Fruit fly (Drosophila melanogaster) whole organism, embryonic: Measurements from ENCODE around the gene CG16779.

Experiments
- CG1024 ChIP-seq: fragments of 200-800 bp; sonication (Bioruptor generic); IDR thresholded peaks from 2 replicates; pipeline ENCODE4 v1.3.6; 2022; ENCODE audit warnings: missing biosample characterization, missing genetic modification characterization
- CG12155 ChIP-seq: fragments of 200-800 bp; sonication (Bioruptor generic); optimal IDR thresholded peaks from 3 replicates; lab custom pipeline; 2016; ENCODE audit warnings: missing biosample characterization, missing genetic modification characterization
- CG1233 ChIP-seq: fragments of 200-800 bp; sonication (Bioruptor generic); optimal IDR thresholded peaks from 4 replicates; lab custom pipeline; 2018; ENCODE audit warnings: missing biosample characterization, mild to moderate bottlenecking, missing genetic modification characterization
- CG12744 ChIP-seq: fragments of 200-800 bp; sonication (Bioruptor generic); optimal IDR thresholded peaks from 2 replicates; lab custom pipeline; 2016; ENCODE audit warnings: missing biosample characterization, missing genetic modification characterization
- CG14965 ChIP-seq: fragments of 200-800 bp; sonication (Bioruptor generic); optimal IDR thresholded peaks from 2 replicates; lab custom pipeline; 2016; ENCODE audit warnings: missing biosample characterization, missing genetic modification characterization, borderline replicate concordance
- CG1529 ChIP-seq: fragments of 200-800 bp; sonication (Bioruptor generic); optimal IDR thresholded peaks from 3 replicates; lab custom pipeline; 2018; ENCODE audit warnings: missing biosample characterization, missing genetic modification characterization
- CG17829 ChIP-seq: fragments of 200-800 bp; optimal IDR thresholded peaks from 2 replicates; lab custom pipeline; 2019; ENCODE audit warnings: missing biosample characterization, mild to moderate bottlenecking, missing genetic modification characterization, moderate library complexity
- CG18262 ChIP-seq: fragments of 200-800 bp; optimal IDR thresholded peaks from 3 replicates; lab custom pipeline; 2019; ENCODE audit warnings: missing biosample characterization, mild to moderate bottlenecking, missing genetic modification characterization, moderate library complexity
- CG4360 ChIP-seq: fragments of 200-800 bp; sonication (Bioruptor generic); IDR thresholded peaks from 2 replicates; pipeline ENCODE4 v1.3.6; 2022; ENCODE audit warnings: missing biosample characterization, missing genetic modification characterization
- CG4424 ChIP-seq: fragments of 200-800 bp; sonication (Bioruptor generic); optimal IDR thresholded peaks from 3 replicates; lab custom pipeline; 2016; ENCODE audit warnings: missing biosample characterization, missing genetic modification characterization
- CG8089 ChIP-seq: fragments of 200-800 bp; sonication (Bioruptor generic); optimal IDR thresholded peaks from 3 replicates; lab custom pipeline; 2016; ENCODE audit warnings: missing biosample characterization, missing genetic modification characterization
- CG9609 ChIP-seq: fragments of 200-800 bp; sonication (Bioruptor generic); optimal IDR thresholded peaks from 3 replicates; lab custom pipeline; 2016; ENCODE audit warnings: missing biosample characterization, missing genetic modification characterization
- CG9817 ChIP-seq: fragments of 200-800 bp; sonication (Bioruptor generic); optimal IDR thresholded peaks from 2 replicates; lab custom pipeline; 2018; ENCODE audit warnings: missing biosample characterization, mild to moderate bottlenecking, missing genetic modification characterization, moderate library complexity
- CTCF ChIP-seq: fragments of 200-800 bp; sonication (Bioruptor generic); optimal IDR thresholded peaks from 2 replicates; lab custom pipeline; 2017; ENCODE audit warnings: missing biosample characterization, mild to moderate bottlenecking, missing genetic modification characterization, moderate library complexity
- CoRest ChIP-seq: fragments of 200-800 bp; sonication (Bioruptor generic); optimal IDR thresholded peaks from 3 replicates; lab custom pipeline; 2018; ENCODE audit warnings: missing biosample characterization, mild to moderate bottlenecking, missing genetic modification characterization, moderate library complexity
- Deaf1 ChIP-seq: fragments of 200-800 bp; optimal IDR thresholded peaks from 3 replicates; lab custom pipeline; 2019; ENCODE audit warnings: missing biosample characterization, mild to moderate bottlenecking, missing genetic modification characterization, moderate library complexity
- ERR ChIP-seq: fragments of 200-800 bp; sonication (Bioruptor generic); optimal IDR thresholded peaks from 2 replicates; lab custom pipeline; 2016; ENCODE audit warnings: missing biosample characterization, missing genetic modification characterization
- HmgD ChIP-seq: fragments of 200-800 bp; sonication (Bioruptor generic); optimal IDR thresholded peaks from 3 replicates; lab custom pipeline; 2016; ENCODE audit warnings: missing biosample characterization, missing genetic modification characterization
- Lhr ChIP-seq: fragments of 200-800 bp; sonication (Bioruptor generic); optimal IDR thresholded peaks from 3 replicates; lab custom pipeline; 2017; ENCODE audit warnings: mild to moderate bottlenecking, missing biosample characterization, missing genetic modification reagents, missing genetic modification characterization
- MESR4 ChIP-seq: fragments of 200-800 bp; sonication (Bioruptor generic); optimal IDR thresholded peaks from 2 replicates; lab custom pipeline; 2018; ENCODE audit warnings: missing biosample characterization, mild to moderate bottlenecking, missing genetic modification characterization, moderate library complexity
- Neu2 ChIP-seq: fragments of 200-800 bp; sonication (Bioruptor generic); optimal IDR thresholded peaks from 3 replicates; lab custom pipeline; 2016; ENCODE audit warnings: missing biosample characterization, missing genetic modification characterization, borderline replicate concordance
- Nf-YA ChIP-seq: fragments of 200-800 bp; sonication (Bioruptor generic); IDR thresholded peaks from 2 replicates; pipeline ENCODE4 v1.3.6; 2022; ENCODE audit warnings: missing biosample characterization, missing genetic modification characterization
- Nf-YC ChIP-seq: fragments of 200-800 bp; optimal IDR thresholded peaks from 3 replicates; lab custom pipeline; 2019; ENCODE audit warnings: missing biosample characterization, mild to moderate bottlenecking, missing genetic modification characterization, moderate library complexity
- Optix ChIP-seq: fragments of 200-800 bp; sonication (Bioruptor generic); IDR thresholded peaks from 3 replicates; pipeline ENCODE4 v1.3.6; 2022; ENCODE audit warnings: missing biosample characterization, missing genetic modification characterization
- Trl ChIP-seq, 3 experiments: fragments of >200 bp in 2 of 3; fragments of 200-800 bp in 1 of 3; sonication (Bioruptor generic) in 1 of 3; optimal IDR thresholded peaks; 2 replicates in 1 of 3; 3 replicates in 2 of 3; lab custom pipeline; 2016 to 2017; ENCODE audit warnings: missing biosample characterization in 1 of 3, missing genetic modification characterization in 1 of 3
- YL-1 ChIP-seq: fragments of 200-800 bp; sonication (Bioruptor generic); optimal IDR thresholded peaks from 3 replicates; lab custom pipeline; 2017; ENCODE audit warnings: missing biosample characterization, mild to moderate bottlenecking, missing genetic modification characterization
- ato ChIP-seq: fragments of 200-800 bp; sonication (Bioruptor generic); IDR thresholded peaks from 2 replicates; pipeline ENCODE4 v1.3.6; 2022; ENCODE audit warnings: missing biosample characterization, missing genetic modification characterization; ENCODE audit not compliant: partially characterized antibody
- cad ChIP-seq: fragments of >200 bp; optimal IDR thresholded peaks from 2 replicates; lab custom pipeline; 2017; ENCODE audit warnings: missing biosample characterization, missing genetic modification characterization
- chm ChIP-seq: fragments of 200-800 bp; sonication (Bioruptor generic); IDR thresholded peaks from 2 replicates; pipeline ENCODE4 v1.3.6; 2022; ENCODE audit warnings: missing biosample characterization, missing genetic modification characterization
- disco-r ChIP-seq: fragments of 200-800 bp; sonication (Bioruptor generic); optimal IDR thresholded peaks from 2 replicates; lab custom pipeline; 2016; ENCODE audit warnings: missing biosample characterization, missing genetic modification characterization
- dpn ChIP-seq, 2 experiments: fragments of 200-800 bp; sonication (Bioruptor generic); optimal IDR thresholded peaks; 3 replicates each; lab custom pipeline; 2016; ENCODE audit warnings: missing biosample characterization in 2 of 2, missing genetic modification characterization in 2 of 2
- ewg ChIP-seq: fragments of 200-800 bp; sonication (Bioruptor generic); optimal IDR thresholded peaks from 3 replicates; lab custom pipeline; 2017; ENCODE audit warnings: mild to moderate bottlenecking, missing biosample characterization, missing genetic modification reagents, missing genetic modification characterization
- fd102C ChIP-seq: fragments of 200-800 bp; sonication (Bioruptor generic); optimal IDR thresholded peaks from 2 replicates; lab custom pipeline; 2018; ENCODE audit warnings: missing biosample characterization, mild to moderate bottlenecking, missing genetic modification characterization, moderate library complexity
- gcm2 ChIP-seq: fragments of 200-800 bp; sonication (Bioruptor generic); optimal IDR thresholded peaks from 2 replicates; lab custom pipeline; 2016; ENCODE audit warnings: missing biosample characterization, missing genetic modification characterization
- grn ChIP-seq: fragments of 200-800 bp; sonication (Bioruptor generic); optimal IDR thresholded peaks from 3 replicates; lab custom pipeline; 2017; ENCODE audit warnings: missing biosample characterization, missing genetic modification characterization
- insv ChIP-seq, 2 experiments: fragments of 200-800 bp; sonication (Bioruptor generic); optimal IDR thresholded peaks; 3 replicates each; lab custom pipeline; 2016 to 2018; ENCODE audit warnings: missing biosample characterization in 2 of 2, missing genetic modification characterization in 2 of 2
- inv ChIP-seq: fragments of 200-800 bp; sonication (Bioruptor generic); IDR thresholded peaks from 2 replicates; pipeline ENCODE4 v1.3.6; 2022; ENCODE audit warnings: missing biosample characterization, missing genetic modification characterization; ENCODE audit not compliant: partially characterized antibody
- klu ChIP-seq: fragments of 200-800 bp; sonication (Bioruptor generic); IDR thresholded peaks from 2 replicates; pipeline ENCODE4 v1.3.6; 2022; ENCODE audit warnings: missing biosample characterization, missing genetic modification characterization
- maf-S ChIP-seq: fragments of 200-800 bp; sonication (Bioruptor generic); optimal IDR thresholded peaks from 2 replicates; lab custom pipeline; 2016; ENCODE audit warnings: missing biosample characterization, missing genetic modification characterization
- otp ChIP-seq: fragments of 200-800 bp; sonication (Bioruptor generic); IDR thresholded peaks from 3 replicates; pipeline ENCODE4, ENCODE4 v1.3.6; 2022; ENCODE audit warnings: missing biosample characterization, missing genetic modification characterization
- repo ChIP-seq: fragments of 200-800 bp; sonication (Bioruptor generic); optimal IDR thresholded peaks from 2 replicates; lab custom pipeline; 2016; ENCODE audit warnings: missing biosample characterization, missing genetic modification characterization
- scrt ChIP-seq: fragments of 200-800 bp; sonication (Bioruptor generic); optimal IDR thresholded peaks from 2 replicates; lab custom pipeline; 2018; ENCODE audit warnings: missing biosample characterization, mild to moderate bottlenecking, missing genetic modification characterization, moderate library complexity
- sima ChIP-seq: fragments of 200-800 bp; sonication (Bioruptor generic); optimal IDR thresholded peaks from 2 replicates; lab custom pipeline; 2016; ENCODE audit warnings: missing biosample characterization, missing genetic modification characterization
- tgo ChIP-seq: fragments of 200-800 bp; sonication (Bioruptor generic); IDR thresholded peaks from 3 replicates; pipeline ENCODE4 v1.3.6; 2022; ENCODE audit warnings: missing biosample characterization, missing genetic modification characterization
- tin ChIP-seq: fragments of 200-800 bp; sonication (Bioruptor generic); optimal IDR thresholded peaks from 3 replicates; lab custom pipeline; 2016; ENCODE audit warnings: missing biosample characterization, missing genetic modification characterization
- tna ChIP-seq: fragments of 200-800 bp; sonication (Bioruptor generic); IDR thresholded peaks from 2 replicates; pipeline ENCODE4 v1.3.6; 2022; ENCODE audit warnings: missing biosample characterization, missing genetic modification characterization; ENCODE audit not compliant: partially characterized antibody
- ttk ChIP-seq: fragments of 200-800 bp; sonication (Bioruptor generic); IDR thresholded peaks from 2 replicates; pipeline ENCODE4 v2.1.2; 2022; ENCODE audit warnings: missing biosample characterization, missing genetic modification characterization
- wdn ChIP-seq: fragments of 200-800 bp; sonication (Bioruptor generic); IDR thresholded peaks from 2 replicates; pipeline ENCODE4 v1.3.6; 2022; ENCODE audit warnings: missing biosample characterization, missing genetic modification characterization
- zf30C ChIP-seq: fragments of 200-800 bp; sonication (Bioruptor generic); optimal IDR thresholded peaks from 3 replicates; lab custom pipeline; 2018; ENCODE audit warnings: missing biosample characterization, mild to moderate bottlenecking, missing genetic modification characterization

Gene CG16779

DNA sequence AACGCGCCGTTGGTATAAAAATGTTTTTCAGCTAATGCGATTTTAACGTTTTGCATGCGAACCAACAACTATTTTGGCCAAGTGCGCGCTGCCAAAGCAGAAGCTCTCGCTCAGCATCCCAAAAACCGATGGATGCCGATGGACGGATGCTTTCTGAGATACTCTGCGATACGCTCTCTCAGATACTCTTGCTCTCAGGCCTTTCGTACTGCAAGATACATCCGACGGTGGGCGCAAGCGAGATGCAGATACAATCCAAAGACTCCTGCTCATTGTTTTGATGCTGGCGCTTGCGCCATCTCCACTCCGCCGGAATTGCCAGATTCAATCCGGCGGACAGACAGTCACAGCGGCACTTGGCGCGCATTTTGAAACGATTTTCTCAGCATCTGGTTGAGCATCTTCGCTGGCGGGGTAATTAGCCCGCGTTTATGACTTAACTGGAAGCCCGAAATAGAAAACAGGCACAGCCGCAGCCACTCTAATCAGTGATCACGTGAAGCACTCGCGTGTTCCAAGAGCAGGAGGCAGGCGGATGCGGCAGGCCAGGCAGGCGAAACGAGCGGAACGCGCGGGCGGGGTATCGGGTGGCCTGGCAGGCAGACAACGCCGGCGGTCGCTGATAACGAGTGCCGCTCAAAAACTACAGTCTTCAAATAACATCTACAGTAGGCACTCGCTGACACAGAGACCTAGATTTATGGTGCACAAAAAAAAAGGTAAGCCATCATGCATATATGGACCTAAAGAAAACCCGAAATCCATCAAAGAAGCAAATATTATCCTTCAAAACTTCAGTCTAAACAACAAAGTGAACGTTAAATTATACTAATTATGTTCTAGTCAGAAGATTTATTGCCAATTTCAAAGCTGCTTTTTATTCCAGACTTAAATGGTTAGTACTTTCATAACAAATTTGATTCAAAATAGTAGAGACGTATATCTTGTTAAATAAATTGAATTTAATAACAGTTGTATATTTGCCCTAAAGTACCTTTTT is at the start of gene CG16779 (continued):
- TF ChIP-seq tin (GFP tag; lab: Kevin White, UChicago) (peak; percentile 47), inv (no peak), CG4360 (no peak), CG9817 (peak; percentile 7), Nf-YC (tag; lab: Kevin White, UChicago) (no peak), YL-1 (GFP tag; lab: Kevin White, UChicago) (no peak), scrt (GFP tag; lab: Kevin White, UChicago) (peak; percentile 1), grn (GFP tag; lab: Kevin White, UChicago) (no peak), zf30C (GFP tag; lab: Kevin White, UChicago) (no peak), cad (GFP tag; lab: Kevin White, UChicago) (peak; percentile 85), dpn (GFP tag; optimal IDR thresholded peaks at IDR 0.05; lab: Kevin White, UChicago) (peak; percentile 10 to 19), CG1024 (GFP tag; lab: Robert Waterston, UW) (no peak), sima (GFP tag; lab: Kevin White, UChicago) (no peak), CG12744 (GFP tag; lab: Kevin White, UChicago) (no peak), CG1233 (GFP tag; lab: Kevin White, UChicago) (peak; percentile 21), insv (GFP tag; optimal IDR thresholded peaks at IDR 0.05; lab: Kevin White, UChicago) (no peak), ato (GFP tag; lab: Robert Waterston, UW) (no peak; the same call in 1 of the 2 replicates), Lhr (no peak), Deaf1 (peak; percentile 90), ttk (GFP tag; lab: Robert Waterston, UW) (no peak), Nf-YA (no peak), CG8089 (GFP tag; lab: Kevin White, UChicago) (no peak), gcm2 (GFP tag; lab: Kevin White, UChicago) (no peak), CoRest (tag; lab: Kevin White, UChicago) (peak; percentile 57), chm (GFP tag; lab: Robert Waterston, UW) (peak; percentile 10; the same call in 1 of the 2 replicates), wdn (GFP tag; lab: Robert Waterston, UW) (no peak), Trl (optimal IDR thresholded peaks at IDR 0.05; lab: Kevin White, UChicago) (peak; percentile 62 to 63), Trl (GFP tag; optimal IDR thresholded peaks at IDR 0.05; lab: Kevin White, UChicago) (no peak), tgo (GFP tag; lab: Robert Waterston, UW) (peak; percentile 30; the same call in 1 of the 3 replicates), Optix (GFP tag; lab: Robert Waterston, UW) (no peak), maf-S (no peak), CG4424 (GFP tag; lab: Kevin White, UChicago) (peak; percentile 15), CG12155 (GFP tag; lab: Kevin White, UChicago) (peak; percentile 32), tna (no peak), disco-r (peak; percentile 16), otp (no peak), CG17829 (no peak), MESR4 (no peak), ewg (GFP tag; lab: Kevin White, UChicago) (peak; percentile 100), CTCF (GFP tag; lab: Kevin White, UChicago) (no peak), CG9609 (GFP tag; lab: Kevin White, UChicago) (no peak), ERR (peak; percentile 27), CG18262 (peak; percentile 66), klu (GFP tag; lab: Robert Waterston, UW) (no peak), fd102C (GFP tag; lab: Kevin White, UChicago) (no peak), Neu2 (GFP tag; lab: Kevin White, UChicago) (no peak), repo (GFP tag; lab: Kevin White, UChicago) (no peak), HmgD (GFP tag; lab: Kevin White, UChicago) (no peak), CG1529 (GFP tag; lab: Kevin White, UChicago) (no peak), CG14965 (GFP tag; lab: Kevin White, UChicago) (no peak)
